Fruit fly (Drosophila melanogaster): ENCODE measurements around the gene Srp54k.

Srp54k gene

DNA sequence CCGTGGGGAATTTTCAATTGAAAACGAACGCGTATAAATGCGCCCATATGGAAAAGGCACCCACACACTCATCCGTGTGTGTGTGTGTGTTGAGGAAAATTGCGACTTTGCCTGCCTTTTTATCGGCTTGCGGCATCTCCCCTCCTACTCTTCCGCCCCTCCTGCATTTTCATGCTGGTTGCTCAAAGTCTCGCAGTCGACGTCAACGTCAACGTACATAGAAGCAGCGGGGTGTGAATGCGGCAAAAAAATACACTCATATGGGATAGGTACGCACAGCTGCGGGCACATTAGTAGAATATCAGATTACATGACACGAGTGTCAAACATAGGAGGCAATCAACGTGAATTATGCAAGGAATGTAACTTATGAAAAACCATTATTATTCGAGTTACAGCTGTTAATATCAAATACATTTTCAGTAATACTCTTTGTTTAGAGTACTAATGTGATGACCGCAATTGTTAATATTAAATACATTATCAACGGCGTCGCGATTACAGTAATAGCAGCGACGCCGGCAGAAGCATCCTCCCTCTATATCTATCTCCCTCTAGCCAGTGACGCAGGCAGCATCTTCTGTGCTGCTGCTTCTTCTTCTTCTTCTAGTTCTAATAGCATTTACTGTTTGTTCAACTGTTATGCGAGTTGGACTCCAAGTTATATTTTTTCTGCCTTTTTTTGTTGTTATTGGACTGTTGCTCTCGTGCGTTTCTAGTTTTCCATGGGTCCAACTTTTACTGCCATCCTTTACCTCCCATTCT, 34.5 kb downstream of the Srp54k start (continued):
- TF ChIP-seq GATAe (GFP tag; conservative IDR thresholded peaks at IDR 0.05) (peak; percentile 47; the same call in 1 of the 2 replicates), CG6854 (GFP tag; optimal IDR thresholded peaks at IDR 0.05) (peak; percentile 82), CG10543 (GFP tag; optimal IDR thresholded peaks at IDR 0.05) (peak; percentile 11), Dad (GFP tag; optimal IDR thresholded peaks at IDR 0.05) (peak; percentile 73), CG3726 (GFP tag; IDR thresholded peaks at IDR 0.05) (peak; percentile 82), Abd-B (GFP tag; optimal IDR thresholded peaks at IDR 0.05) (peak; percentile 87), sisA (GFP tag; IDR thresholded peaks at IDR 0.05) (peak; percentile 87), CG12104 (GFP tag; optimal IDR thresholded peaks at IDR 0.05) (peak; percentile 45), Atf-2 (GFP tag; optimal IDR thresholded peaks at IDR 0.05) (peak; percentile 85), hb (GFP tag; IDR thresholded peaks at IDR 0.05; ENCODE audit: partially characterized antibody) (no peak), Dbx (GFP tag; IDR thresholded peaks at IDR 0.05) (peak; percentile 80), CG6689 (GFP tag; IDR thresholded peaks at IDR 0.05) (peak; percentile 89), mld (GFP tag; IDR thresholded peaks at IDR 0.05; ENCODE audit: partially characterized antibody) (no peak), Fer2 (tag; optimal IDR thresholded peaks at IDR 0.05) (peak; percentile 66), fru (optimal IDR thresholded peaks at IDR 0.05) (no peak), Dip2 (GFP tag; IDR thresholded peaks at IDR 0.05) (no peak), CG8089 (GFP tag; optimal IDR thresholded peaks at IDR 0.05) (peak; percentile 78), CG12236 (GFP tag; optimal IDR thresholded peaks at IDR 0.05) (peak; percentile 76), Xrp1 (GFP tag; IDR thresholded peaks at IDR 0.05) (peak; percentile 95), Hsf (GFP tag; optimal IDR thresholded peaks at IDR 0.05) (peak; percentile 89), ham (GFP tag; IDR thresholded peaks at IDR 0.05) (peak; percentile 60; the same call in 1 of the 2 replicates), Gsc (GFP tag; IDR thresholded peaks at IDR 0.05) (peak; percentile 63), tio (GFP tag; optimal IDR thresholded peaks at IDR 0.05) (peak; percentile 81), fd64A (GFP tag; optimal IDR thresholded peaks at IDR 0.05) (peak; percentile 80), Stat92E (GFP tag; optimal IDR thresholded peaks at IDR 0.05) (peak in 1 of 3 experiments; percentile 55), CG1832 (GFP tag; optimal IDR thresholded peaks at IDR 0.05) (peak; percentile 28), pnt (GFP tag; optimal IDR thresholded peaks at IDR 0.05) (peak; percentile 87), fu2 (GFP tag; optimal IDR thresholded peaks at IDR 0.05) (peak; percentile 67), Dref (GFP tag; IDR thresholded peaks at IDR 0.05) (no peak), CG11504 (tag; optimal IDR thresholded peaks at IDR 0.05) (peak; percentile 91), zen2 (GFP tag; IDR thresholded peaks at IDR 0.05; ENCODE audit: partially characterized antibody) (no peak), CG9797 (GFP tag; optimal IDR thresholded peaks at IDR 0.05) (peak; percentile 45), pan (optimal IDR thresholded peaks at IDR 0.05) (no peak), pan (GFP tag; optimal IDR thresholded peaks at IDR 0.05 in 1 of 2, IDR thresholded peaks at IDR 0.05 in 1 of 2) (peak in 1 of 2 experiments; percentile 92), kni (GFP tag; optimal IDR thresholded peaks at IDR 0.05) (no peak), CG9437 (GFP tag; optimal IDR thresholded peaks at IDR 0.05) (peak; percentile 57), CG16813 (GFP tag; IDR thresholded peaks at IDR 0.05; ENCODE audit: partially characterized antibody) (no peak), maf-S (GFP tag; optimal IDR thresholded peaks at IDR 0.05) (peak; percentile 78), kay (GFP tag; optimal IDR thresholded peaks at IDR 0.05) (peak; percentile 94), row (GFP tag; IDR thresholded peaks at IDR 0.05) (peak; percentile 89), CG13624 (GFP tag; optimal IDR thresholded peaks at IDR 0.05) (peak; percentile 81), kah (GFP tag; optimal IDR thresholded peaks at IDR 0.05) (peak; percentile 59), hkb (optimal IDR thresholded peaks at IDR 0.05) (no peak), hkb (GFP tag; IDR thresholded peaks at IDR 0.05) (peak; percentile 95), al (GFP tag; IDR thresholded peaks at IDR 0.05) (peak; percentile 74), pfk (GFP tag; optimal IDR thresholded peaks at IDR 0.05) (no peak), CG9215 (GFP tag; IDR thresholded peaks at IDR 0.05) (peak; percentile 54; the same call in 1 of the 2 replicates), sqz (GFP tag; optimal IDR thresholded peaks at IDR 0.05) (peak; percentile 94), H2.0 (GFP tag; IDR thresholded peaks at IDR 0.05) (peak; percentile 92), zfh2 (GFP tag; optimal IDR thresholded peaks at IDR 0.05) (peak; percentile 70)

Measured in whole organism, embryonic.